Fruit fly (Drosophila melanogaster) whole organism, larva: ENCODE measurements around the gene wit.

Experiments
- noc ChIP-seq: fragments of 200-800 bp; sonication (Bioruptor generic); optimal IDR thresholded peaks from 3 replicates; lab custom pipeline; 2019; ENCODE audit warnings: missing biosample characterization, mild to moderate bottlenecking, missing genetic modification characterization, moderate library complexity

Gene wit

DNA sequence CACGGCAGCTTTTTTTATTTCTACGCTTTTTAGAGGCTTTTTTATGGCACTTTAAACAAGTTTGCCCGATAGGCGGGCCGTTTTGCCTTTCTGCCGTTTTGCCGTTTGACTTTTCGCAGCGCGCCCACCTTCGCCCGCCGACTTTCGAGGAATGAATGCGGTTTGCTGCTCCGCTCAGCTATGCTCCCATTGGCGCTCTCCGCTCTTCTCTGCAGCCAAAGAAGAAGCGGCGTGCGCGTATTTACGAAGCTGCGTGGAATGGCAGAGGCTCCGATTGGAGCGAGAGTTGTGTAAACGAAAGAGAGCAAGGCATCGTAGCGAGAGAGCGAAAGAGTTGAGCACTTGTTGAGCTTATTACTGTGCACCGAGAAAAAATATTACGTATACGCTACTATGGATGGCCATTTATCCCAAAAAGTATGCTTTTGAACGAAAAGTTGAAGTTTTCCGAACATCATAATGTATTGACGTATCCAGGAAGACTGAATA is at the start of gene wit:
Gene wit, minus strand, starts transcription at position 157 of the 489 bp plus-strand sequence.
- TF ChIP-seq noc (tag; lab: Kevin White, UChicago) = peak; percentile 52

DNA sequence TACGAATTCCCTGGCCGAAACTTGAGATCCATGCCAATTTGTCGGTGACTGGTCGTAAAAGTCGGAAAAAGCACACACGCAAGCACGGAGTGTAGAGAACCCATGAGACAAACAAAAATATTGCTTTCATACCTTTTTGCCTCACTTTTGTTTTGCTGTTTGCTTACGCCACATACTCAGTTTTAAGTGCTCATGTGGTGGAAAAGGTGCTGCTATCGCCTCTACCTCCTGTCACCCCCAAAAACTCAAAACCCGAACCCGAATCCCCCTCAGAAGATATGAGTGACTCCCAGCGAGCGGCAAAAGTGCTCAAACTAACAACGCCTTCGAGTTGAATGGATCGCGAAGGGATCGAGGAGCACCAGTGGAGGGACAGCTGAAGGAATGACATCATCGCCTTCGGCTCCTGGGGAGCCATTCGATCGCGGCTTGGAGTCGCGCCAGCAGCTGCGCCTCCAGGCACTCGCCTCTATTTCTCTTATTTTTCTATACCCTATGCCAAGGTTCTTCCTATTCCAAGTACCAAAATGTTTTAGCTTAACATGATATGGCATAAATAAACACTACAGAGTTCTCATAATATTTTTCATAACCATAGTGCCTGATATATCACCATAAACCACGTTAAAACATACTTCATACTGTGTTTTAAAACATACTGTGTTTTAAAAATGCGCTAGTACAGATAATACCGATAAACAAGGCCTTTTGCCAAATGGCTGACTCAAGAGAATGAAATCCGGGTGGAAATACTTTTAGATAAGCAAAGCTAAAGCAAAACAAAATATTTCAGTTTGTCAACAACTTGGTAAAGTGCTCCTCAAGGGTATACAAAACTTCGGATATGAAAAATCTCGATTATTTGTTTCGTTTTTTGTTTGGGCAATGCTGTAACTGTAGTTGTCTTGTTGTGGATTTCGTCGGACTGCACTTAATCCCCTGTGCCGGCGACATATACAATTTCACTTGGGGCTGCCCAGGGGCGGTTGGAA is 49.1 kb upstream of the wit start:
- TF ChIP-seq noc (tag; lab: Kevin White, UChicago) = no peak

DNA sequence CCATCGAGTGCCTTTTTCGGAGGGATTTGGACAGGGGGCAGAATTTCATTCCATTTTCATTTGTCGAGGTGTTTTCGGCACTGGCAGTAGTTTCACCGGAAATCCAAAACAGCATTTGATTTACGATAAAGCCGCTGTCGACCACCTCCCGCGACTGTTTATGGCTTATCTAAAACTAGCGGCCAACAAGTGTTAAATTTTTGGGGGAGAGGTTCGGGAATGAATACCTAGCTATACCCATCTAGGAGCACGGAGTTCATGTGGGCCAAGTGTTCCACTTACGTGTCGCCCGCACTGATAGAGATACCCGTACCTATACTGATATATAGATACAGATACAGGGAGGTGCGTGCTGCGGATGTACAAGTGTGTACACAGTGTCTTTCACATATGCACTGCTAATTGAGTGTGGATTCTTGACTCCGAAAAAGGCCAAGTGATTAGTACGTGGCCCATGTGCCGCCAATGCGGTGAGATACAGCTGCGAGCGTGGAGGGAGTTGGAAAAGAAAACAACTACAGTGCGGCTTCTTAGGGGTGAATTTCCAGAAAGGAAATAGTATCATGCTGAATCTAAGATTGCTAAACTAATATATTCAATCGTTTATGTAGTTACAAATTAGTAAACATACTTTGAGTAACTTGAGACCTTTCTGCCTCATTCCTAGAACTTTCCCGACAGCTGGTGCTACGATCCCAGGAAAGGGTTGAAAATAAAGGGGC is 48.3 kb upstream of the wit start:
- TF ChIP-seq noc (tag; lab: Kevin White, UChicago) = no peak

DNA sequence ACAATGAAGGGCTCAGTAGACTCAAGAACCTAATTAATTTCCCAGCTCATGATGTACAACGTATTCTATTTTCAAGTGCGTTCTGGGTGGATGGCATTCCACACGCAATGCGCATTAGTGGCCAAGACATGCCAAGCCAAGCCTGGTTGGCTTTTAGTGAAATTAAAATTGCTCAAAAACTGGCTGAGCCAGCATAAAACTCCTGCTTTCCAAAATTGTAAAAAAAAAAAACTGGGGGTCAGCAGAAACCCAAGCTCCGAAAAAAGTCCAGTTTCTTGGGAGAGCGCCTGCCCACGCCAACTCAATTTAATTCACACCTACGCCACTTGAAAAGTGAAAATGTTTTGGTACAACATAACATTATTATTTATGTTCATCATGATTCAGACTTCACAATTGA is 46.8 kb upstream of the wit start:
- no peak for TF ChIP-seq noc (tag; lab: Kevin White, UChicago)

DNA sequence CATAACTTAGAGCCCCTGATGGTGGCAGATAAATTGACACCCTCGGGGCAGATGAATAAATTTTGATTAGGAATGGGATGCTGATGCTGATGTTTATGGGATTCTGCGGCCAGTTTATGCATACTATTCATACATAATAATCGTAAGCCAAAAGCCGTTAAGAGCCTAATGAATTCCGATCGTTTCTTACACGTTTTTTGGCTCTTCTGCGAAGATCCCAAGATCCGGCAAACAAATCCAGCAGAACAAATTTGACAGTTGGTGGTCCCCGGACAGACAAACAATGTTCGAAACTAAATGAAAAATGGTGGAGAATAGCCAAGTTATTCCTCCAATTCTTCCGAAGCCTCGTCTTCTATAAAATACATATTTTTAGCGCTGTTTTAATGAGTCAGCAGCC is 46.0 kb upstream of the wit start:
- peak; percentile 33 for TF ChIP-seq noc (tag; lab: Kevin White, UChicago)

DNA sequence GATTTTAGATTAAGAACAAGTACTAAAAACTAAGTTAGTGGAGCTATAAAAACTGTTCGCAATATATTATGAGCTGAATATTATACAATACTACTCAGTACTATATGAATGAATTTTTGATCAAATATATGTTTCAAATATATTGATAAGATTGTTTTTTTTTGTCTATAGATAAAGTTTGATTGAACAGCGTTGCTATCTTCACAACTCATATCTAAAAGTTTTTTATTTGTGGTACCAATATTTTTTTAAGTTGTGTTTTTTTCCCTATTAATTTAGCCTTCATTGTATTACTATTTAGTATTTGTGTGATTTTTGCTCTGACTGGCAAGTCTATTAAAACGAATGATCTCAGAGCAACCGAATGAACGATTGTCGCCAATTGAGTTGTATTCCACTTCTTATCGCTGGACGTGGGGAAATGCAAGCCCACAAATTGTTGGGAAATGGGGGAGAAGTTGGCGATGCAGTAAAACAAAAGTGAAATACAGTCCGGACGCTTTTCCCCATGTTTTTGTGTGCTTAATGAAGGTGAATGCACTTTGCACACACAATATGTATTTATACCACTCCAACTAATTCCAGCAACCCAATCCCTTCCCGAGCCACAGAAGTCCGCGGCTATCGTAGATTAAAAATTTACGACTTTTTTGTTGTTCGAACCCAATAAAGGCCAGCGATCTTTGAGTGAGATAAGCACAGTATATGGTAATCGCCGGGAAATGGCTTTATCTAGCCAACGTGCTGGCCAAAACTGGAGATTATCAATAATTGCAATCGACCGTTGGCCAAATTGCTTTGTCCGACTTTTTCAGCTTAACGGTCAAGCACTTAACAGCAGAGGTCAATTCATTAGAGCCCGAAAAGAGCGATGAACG is 45.2 kb upstream of the wit start:
- peak; percentile 89 for TF ChIP-seq noc (tag; lab: Kevin White, UChicago)

DNA sequence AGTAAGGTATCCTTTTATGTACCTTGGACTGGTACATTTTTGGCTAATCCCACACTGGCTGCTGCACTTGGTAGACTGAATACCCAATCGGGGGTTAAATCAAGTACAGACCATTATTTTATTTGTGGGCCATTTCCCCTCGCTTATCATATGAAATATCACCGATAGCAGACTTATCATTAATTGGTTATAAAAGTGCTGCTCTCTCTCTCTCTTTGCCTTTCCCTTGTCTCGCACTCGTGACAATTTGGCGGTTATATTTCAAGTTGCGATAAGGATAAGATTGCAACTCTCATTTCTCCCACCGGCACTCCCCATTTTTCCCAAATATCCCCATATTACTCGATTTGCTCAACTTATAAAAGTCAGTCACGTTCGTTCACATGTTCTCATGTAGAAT is 44.2 kb upstream of the wit start:
- no peak for TF ChIP-seq noc (tag; lab: Kevin White, UChicago)

DNA sequence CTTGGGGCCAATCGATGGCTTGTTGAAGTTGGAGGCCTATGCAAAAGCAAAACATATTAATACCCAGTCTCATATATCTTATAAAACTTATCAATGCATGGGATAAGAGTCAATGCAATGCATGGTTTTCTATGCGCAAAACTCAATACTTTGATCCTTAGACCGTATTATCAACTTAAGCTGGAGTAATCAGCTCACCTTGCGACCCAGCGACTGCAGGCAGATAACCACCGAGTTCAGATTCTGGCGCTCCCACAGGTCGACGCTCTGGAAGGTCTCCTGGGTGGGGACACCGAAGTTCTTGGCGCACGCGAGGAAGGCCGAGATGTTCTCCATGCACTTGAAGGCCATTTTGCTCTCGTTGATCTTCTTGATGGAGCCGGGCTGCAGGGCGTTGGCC is 43.6 kb upstream of the wit start:
- no peak for TF ChIP-seq noc (tag; lab: Kevin White, UChicago)

DNA sequence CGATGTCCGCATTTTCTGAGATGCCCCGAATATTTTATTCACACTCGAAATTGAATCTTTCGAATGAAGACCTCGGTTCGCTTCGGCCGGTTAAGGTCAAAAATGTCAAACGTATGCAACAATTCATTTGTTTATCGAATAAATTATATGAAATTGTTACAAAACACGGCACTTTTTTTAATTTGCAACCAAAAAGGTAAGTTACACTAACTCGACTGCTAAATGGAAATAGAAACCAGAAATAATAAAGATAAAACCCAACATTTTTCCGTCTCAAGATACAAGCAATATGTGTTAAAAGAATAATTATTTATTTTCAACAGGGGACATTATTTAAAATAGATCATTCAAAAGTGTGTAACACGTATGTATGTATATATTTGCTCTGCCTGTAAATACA is 42.5 kb upstream of the wit start:
- no peak for TF ChIP-seq noc (tag; lab: Kevin White, UChicago)

DNA sequence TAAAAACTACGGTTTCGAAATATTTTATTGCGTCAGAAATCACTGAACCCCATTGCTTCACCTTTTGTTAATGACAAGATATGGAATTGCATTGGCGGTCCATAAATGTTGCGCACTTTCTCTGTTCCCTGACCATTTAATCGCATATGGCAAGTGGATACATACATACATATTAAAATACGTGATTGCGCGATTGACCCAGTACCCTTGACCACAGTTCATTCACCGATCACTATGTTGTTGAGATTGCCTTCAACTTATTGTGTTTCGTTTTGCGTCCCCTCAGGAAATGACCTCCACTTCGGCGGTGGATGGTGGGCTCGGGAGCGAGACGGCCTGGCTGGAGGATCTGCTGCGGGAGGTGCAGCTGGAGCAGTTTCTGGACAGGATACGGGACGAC is 38.7 kb upstream of the wit start:
- no peak for TF ChIP-seq noc (tag; lab: Kevin White, UChicago)

DNA sequence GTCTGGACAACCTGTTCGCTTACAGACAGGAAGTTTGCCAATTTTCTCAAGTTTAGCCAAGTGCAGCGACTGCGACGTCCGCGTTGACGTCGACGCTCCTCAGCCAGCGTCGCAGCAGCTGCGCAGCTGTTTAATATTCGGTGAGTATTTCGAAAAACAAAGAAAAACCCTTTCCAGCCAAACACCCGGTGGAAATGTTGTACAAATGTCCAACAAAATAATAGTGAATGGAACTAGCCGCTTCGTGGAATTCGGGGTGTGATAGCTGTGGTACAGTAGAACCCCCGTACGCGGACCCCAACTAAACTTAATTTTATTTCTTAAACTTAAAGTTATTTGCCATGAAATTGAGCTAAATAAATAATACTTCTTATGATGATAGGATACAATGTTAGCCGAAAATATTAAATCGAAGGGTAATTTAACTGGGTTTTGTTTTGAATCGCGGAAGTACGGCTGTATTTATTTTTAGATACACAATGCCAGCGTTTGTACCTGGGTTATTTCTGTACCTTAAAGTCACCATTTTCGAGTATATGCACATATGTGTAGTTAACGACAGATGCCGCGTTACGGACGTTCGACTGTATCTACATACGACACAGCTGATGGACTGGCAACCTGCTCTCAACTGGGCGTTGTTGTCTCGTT is 37.5 kb upstream of the wit start:
- TF ChIP-seq noc (tag; lab: Kevin White, UChicago) = peak; percentile 86

DNA sequence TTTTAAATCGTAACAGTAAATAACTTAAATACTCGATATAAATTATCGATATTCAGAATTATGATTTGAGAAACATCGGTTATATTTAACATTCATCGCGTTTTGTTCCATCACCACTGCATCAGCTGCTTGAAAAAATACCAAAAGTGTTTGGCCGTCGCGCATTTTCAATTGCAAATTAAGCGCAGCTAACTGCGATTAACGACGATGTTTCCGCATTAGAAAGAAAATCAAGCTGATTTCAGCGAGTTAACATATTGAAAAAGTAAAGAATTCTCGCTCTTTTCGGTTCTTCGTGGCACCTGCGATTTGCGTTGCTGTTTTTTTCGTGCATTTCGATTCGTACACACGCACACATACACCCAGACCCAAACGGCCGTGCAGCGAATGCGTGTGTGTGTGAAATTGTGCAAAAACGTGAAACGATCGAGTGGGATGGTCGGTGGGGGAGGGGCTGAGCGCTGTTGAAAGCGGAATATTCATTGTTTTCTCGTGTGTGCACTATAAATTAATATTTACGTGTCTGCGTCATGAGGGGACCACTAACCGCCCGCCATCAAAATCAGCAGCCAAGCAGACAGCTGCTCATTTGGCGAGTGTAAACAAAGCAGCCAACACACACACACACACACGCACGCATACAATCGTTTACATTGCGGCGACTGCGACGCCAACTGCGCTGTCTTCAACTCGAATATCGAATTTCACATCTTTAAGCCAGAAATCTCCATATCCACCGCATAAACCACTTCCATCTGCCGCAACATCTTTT is 36.7 kb upstream of the wit start, which contains the start of gene Ack:
Gene Ack, plus strand, starts transcription at position 115 of the 772 bp plus-strand sequence.
- TF ChIP-seq noc (tag; lab: Kevin White, UChicago) = no peak

DNA sequence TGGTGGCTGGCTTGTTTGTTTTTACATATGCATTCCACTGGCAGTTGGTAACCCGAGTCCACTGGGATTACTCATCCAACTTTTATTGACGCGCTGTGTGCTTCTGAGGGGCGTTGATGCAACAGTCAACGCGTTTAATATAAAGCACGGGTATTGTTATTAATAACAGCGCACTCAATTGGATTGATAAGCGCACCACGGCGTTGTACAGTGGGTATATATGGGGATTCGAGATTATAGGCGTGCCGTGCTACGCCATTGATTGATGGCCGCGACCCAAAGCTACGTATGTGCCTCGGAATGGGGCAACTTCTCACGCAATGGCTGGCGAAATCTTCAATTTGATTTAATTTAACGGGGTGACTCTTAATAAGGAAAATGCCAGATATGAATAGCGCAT is 35.6 kb upstream of the wit start:
- no peak for TF ChIP-seq noc (tag; lab: Kevin White, UChicago)
